Worm (Caenorhabditis elegans) whole organism, late embryonic: ENCODE measurements around the gene F32D8.7.

Source experiments
- C08G9.2 ChIP-seq: sonication (generic microtip); optimal IDR thresholded peaks from 2 replicates; lab custom pipeline; 2016; ENCODE audit warnings: mild to moderate bottlenecking, missing genetic modification characterization, moderate library complexity, missing compliant biosample characterization
- C38D4.7 ChIP-seq: fragments of 200-800 bp; sonication (Bioruptor generic); optimal IDR thresholded peaks from 2 replicates; lab custom pipeline; 2018; ENCODE audit warnings: mild to moderate bottlenecking, missing genetic modification characterization, moderate library complexity, missing compliant biosample characterization
- F13H6.1 ChIP-seq: sonication (generic microtip); optimal IDR thresholded peaks from 2 replicates; lab custom pipeline; 2016; ENCODE audit warnings: missing genetic modification characterization, missing compliant biosample characterization
- K02D7.2 ChIP-seq: sonication (generic microtip); optimal IDR thresholded peaks from 2 replicates; lab custom pipeline; 2017; ENCODE audit warnings: mild to moderate bottlenecking, missing genetic modification characterization, missing compliant biosample characterization
- ahr-1 ChIP-seq: sonication (generic microtip); optimal IDR thresholded peaks from 2 replicates; lab custom pipeline; 2016; ENCODE audit warnings: missing genetic modification characterization, missing compliant biosample characterization
- ceh-18 ChIP-seq: sonication (generic microtip); optimal IDR thresholded peaks from 2 replicates; lab custom pipeline; 2016; ENCODE audit warnings: missing genetic modification characterization, missing compliant biosample characterization
- ceh-2 ChIP-seq: sonication (generic microtip); optimal IDR thresholded peaks from 2 replicates; lab custom pipeline; 2016; ENCODE audit warnings: missing genotype, missing genetic modification characterization, missing compliant biosample characterization
- ceh-22 ChIP-seq: sonication (generic microtip); optimal IDR thresholded peaks from 2 replicates; lab custom pipeline; 2017; ENCODE audit warnings: missing biosample characterization, missing genetic modification characterization
- ceh-24 ChIP-seq: sonication (generic microtip); optimal IDR thresholded peaks from 2 replicates; lab custom pipeline; 2016; ENCODE audit warnings: mild to moderate bottlenecking, missing genetic modification characterization, missing compliant biosample characterization
- ceh-30 ChIP-seq: fragments of 150-350 bp; optimal IDR thresholded peaks from 2 replicates; lab custom pipeline; 2014; ENCODE audit warnings: missing biosample characterization, missing genetic modification characterization
- ceh-34 ChIP-seq: sonication (generic microtip); optimal IDR thresholded peaks from 2 replicates; lab custom pipeline; 2016; ENCODE audit warnings: mild to moderate bottlenecking, missing genetic modification characterization, missing compliant biosample characterization
- ceh-9 ChIP-seq: sonication (generic microtip); optimal IDR thresholded peaks from 2 replicates; lab custom pipeline; 2016; ENCODE audit warnings: mild to moderate bottlenecking, missing genetic modification characterization, inconsistent platforms, missing compliant biosample characterization
- dmd-4 ChIP-seq: sonication (generic microtip); optimal IDR thresholded peaks from 2 replicates; lab custom pipeline; 2016; ENCODE audit warnings: borderline replicate concordance, missing genetic modification characterization, missing compliant biosample characterization
- elt-2 ChIP-seq: sonication (generic microtip); optimal IDR thresholded peaks from 2 replicates; lab custom pipeline; 2016; ENCODE audit warnings: missing genetic modification reagents, missing genetic modification characterization, missing compliant biosample characterization
- elt-4 ChIP-seq: sonication (generic microtip); optimal IDR thresholded peaks from 2 replicates; lab custom pipeline; 2016; ENCODE audit warnings: missing genetic modification characterization, missing compliant biosample characterization
- ets-4 ChIP-seq: sonication (generic microtip); optimal IDR thresholded peaks from 2 replicates; lab custom pipeline; 2016; ENCODE audit warnings: missing genetic modification characterization, missing compliant biosample characterization
- fax-1 ChIP-seq: sonication (generic microtip); optimal IDR thresholded peaks from 2 replicates; lab custom pipeline; 2016; ENCODE audit warnings: missing genotype, missing genetic modification characterization, missing compliant biosample characterization
- fkh-6 ChIP-seq: sonication (generic microtip); optimal IDR thresholded peaks from 2 replicates; lab custom pipeline; 2016; ENCODE audit warnings: missing genetic modification characterization, missing compliant biosample characterization
- gmeb-2 ChIP-seq: sonication (generic microtip); optimal IDR thresholded peaks from 2 replicates; lab custom pipeline; 2016; ENCODE audit warnings: missing genetic modification characterization, inconsistent platforms, missing compliant biosample characterization
- hlh-13 ChIP-seq: fragments of 200-800 bp; sonication (Bioruptor generic); optimal IDR thresholded peaks from 2 replicates; lab custom pipeline; 2018; ENCODE audit warnings: mild to moderate bottlenecking, missing genetic modification characterization, missing compliant biosample characterization
- hlh-15 ChIP-seq: sonication (generic microtip); optimal IDR thresholded peaks from 2 replicates; lab custom pipeline; 2016; ENCODE audit warnings: missing genetic modification characterization, missing compliant biosample characterization
- hlh-30 ChIP-seq: sonication (generic microtip); optimal IDR thresholded peaks from 2 replicates; lab custom pipeline; 2017; ENCODE audit warnings: antibody characterized with exemption, missing genetic modification characterization, missing compliant biosample characterization; ENCODE audit not compliant: insufficient read depth
- lim-6 ChIP-seq: sonication (generic microtip); optimal IDR thresholded peaks from 2 replicates; lab custom pipeline; 2016; ENCODE audit warnings: missing genetic modification characterization, missing compliant biosample characterization
- lin-11 ChIP-seq: fragments of 200-800 bp; sonication (Bioruptor generic); optimal IDR thresholded peaks from 2 replicates; lab custom pipeline; 2018; ENCODE audit warnings: mild to moderate bottlenecking, missing genetic modification characterization, missing compliant biosample characterization
- madf-2 ChIP-seq: sonication (generic microtip); optimal IDR thresholded peaks from 2 replicates; lab custom pipeline; 2017; ENCODE audit warnings: missing genetic modification characterization, missing compliant biosample characterization
- nfya-1 ChIP-seq: sonication (generic microtip); optimal IDR thresholded peaks from 2 replicates; lab custom pipeline; 2017; ENCODE audit warnings: missing genetic modification characterization, mild to moderate bottlenecking, missing compliant biosample characterization, antibody characterized with exemption, moderate library complexity
- nhr-11 ChIP-seq: fragments of 150-350 bp; optimal IDR thresholded peaks from 2 replicates; lab custom pipeline; 2014; ENCODE audit warnings: missing biosample characterization, missing genetic modification characterization
- nhr-232 ChIP-seq: sonication (generic microtip); optimal IDR thresholded peaks from 2 replicates; lab custom pipeline; 2016; ENCODE audit warnings: missing genetic modification characterization, missing compliant biosample characterization
- odd-2 ChIP-seq: sonication (generic microtip); optimal IDR thresholded peaks from 2 replicates; lab custom pipeline; 2017; ENCODE audit warnings: antibody characterized with exemption, mild to moderate bottlenecking, missing genetic modification characterization, missing compliant biosample characterization
- pax-1 ChIP-seq: fragments of 150-350 bp; optimal IDR thresholded peaks from 2 replicates; lab custom pipeline; 2014; ENCODE audit warnings: missing biosample characterization, missing genetic modification characterization
- pha-2 ChIP-seq: sonication (generic microtip); optimal IDR thresholded peaks from 2 replicates; lab custom pipeline; 2017; ENCODE audit warnings: mild to moderate bottlenecking, missing genetic modification characterization, missing compliant biosample characterization
- pha-4 ChIP-seq: fragments of 150-350 bp; optimal IDR thresholded peaks from 2 replicates; lab custom pipeline; 2018; ENCODE audit warnings: missing biosample characterization, missing genetic modification reagents, missing genetic modification characterization
- pqm-1 ChIP-seq: sonication (generic microtip); optimal IDR thresholded peaks from 2 replicates; lab custom pipeline; 2016; ENCODE audit warnings: missing genetic modification characterization, missing compliant biosample characterization
- pros-1 ChIP-seq: fragments of 150-350 bp; optimal IDR thresholded peaks from 2 replicates; lab custom pipeline; 2014; ENCODE audit warnings: missing biosample characterization, missing genetic modification reagents, missing genetic modification characterization
- ref-2 ChIP-seq: sonication (generic microtip); optimal IDR thresholded peaks from 2 replicates; lab custom pipeline; 2016; ENCODE audit warnings: missing genetic modification characterization, missing compliant biosample characterization
- sdc-2 ChIP-seq: sonication (generic microtip); optimal IDR thresholded peaks from 2 replicates; lab custom pipeline; 2016; ENCODE audit warnings: missing genotype, missing genetic modification characterization, missing compliant biosample characterization
- syd-9 ChIP-seq: sonication (generic microtip); optimal IDR thresholded peaks from 2 replicates; lab custom pipeline; 2016; ENCODE audit warnings: mild to moderate bottlenecking, missing genetic modification characterization, moderate library complexity, missing compliant biosample characterization
- tbx-2 ChIP-seq: sonication (generic microtip); optimal IDR thresholded peaks from 2 replicates; lab custom pipeline; 2016; ENCODE audit warnings: missing genetic modification characterization, missing compliant biosample characterization
- ttx-3 ChIP-seq: sonication (generic microtip); optimal IDR thresholded peaks from 2 replicates; lab custom pipeline; 2016; ENCODE audit warnings: missing genetic modification reagents, missing genetic modification characterization, missing compliant biosample characterization
- unc-42 ChIP-seq: sonication (generic microtip); optimal IDR thresholded peaks from 2 replicates; lab custom pipeline; 2016; ENCODE audit warnings: missing genotype, missing genetic modification characterization, missing compliant biosample characterization
- unc-55 ChIP-seq: sonication (generic microtip); optimal IDR thresholded peaks from 2 replicates; lab custom pipeline; 2017; ENCODE audit warnings: missing biosample characterization, missing genetic modification reagents, missing genetic modification characterization
- unc-86 ChIP-seq: sonication (generic microtip); optimal IDR thresholded peaks from 2 replicates; lab custom pipeline; 2016; ENCODE audit warnings: missing genetic modification characterization, missing compliant biosample characterization

F32D8.7 gene

DNA sequence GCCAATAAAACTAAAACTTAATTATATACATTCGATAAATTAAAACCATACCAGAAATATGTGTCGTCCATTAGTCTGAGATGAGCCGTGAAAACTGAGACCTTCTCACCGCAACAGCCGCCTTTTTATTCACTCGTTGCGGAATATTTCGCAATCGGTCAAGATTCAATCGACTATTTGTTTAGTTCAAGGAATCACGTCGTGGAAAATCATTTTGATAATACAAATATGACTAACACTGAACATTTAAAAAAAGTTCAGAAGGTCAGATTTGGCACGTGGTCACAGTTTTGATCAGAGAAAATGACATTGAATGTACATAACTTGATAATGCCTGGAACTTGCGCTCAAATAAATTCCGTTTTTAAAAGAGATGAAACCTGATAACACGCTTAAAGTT, 40.5 kb downstream of the F32D8.7 start, which contains the start of gene F17C11.11:
F17C11.11 (minus strand) TSS at position 79 of the 400 bp plus-strand sequence.
- TF ChIP-seq ceh-24 (no peak), ahr-1 (no peak), pha-2 (tag; lab: Kevin White, UChicago) (no peak), sdc-2 (no peak), hlh-30 (no peak), fkh-6 (tag; lab: Kevin White, UChicago) (no peak), elt-4 (tag; lab: Kevin White, UChicago) (no peak), ttx-3 (tag; lab: Kevin White, UChicago) (no peak), pqm-1 (tag; lab: Kevin White, UChicago) (no peak), unc-86 (tag; lab: Kevin White, UChicago) (no peak), gmeb-2 (no peak), ceh-30 (tag; lab: Kevin White, UChicago) (no peak), ceh-34 (tag; lab: Kevin White, UChicago) (no peak), hlh-15 (tag; lab: Kevin White, UChicago) (no peak), unc-42 (no peak), dmd-4 (tag; lab: Kevin White, UChicago) (no peak), syd-9 (no peak), ets-4 (tag; lab: Kevin White, UChicago) (no peak)

DNA sequence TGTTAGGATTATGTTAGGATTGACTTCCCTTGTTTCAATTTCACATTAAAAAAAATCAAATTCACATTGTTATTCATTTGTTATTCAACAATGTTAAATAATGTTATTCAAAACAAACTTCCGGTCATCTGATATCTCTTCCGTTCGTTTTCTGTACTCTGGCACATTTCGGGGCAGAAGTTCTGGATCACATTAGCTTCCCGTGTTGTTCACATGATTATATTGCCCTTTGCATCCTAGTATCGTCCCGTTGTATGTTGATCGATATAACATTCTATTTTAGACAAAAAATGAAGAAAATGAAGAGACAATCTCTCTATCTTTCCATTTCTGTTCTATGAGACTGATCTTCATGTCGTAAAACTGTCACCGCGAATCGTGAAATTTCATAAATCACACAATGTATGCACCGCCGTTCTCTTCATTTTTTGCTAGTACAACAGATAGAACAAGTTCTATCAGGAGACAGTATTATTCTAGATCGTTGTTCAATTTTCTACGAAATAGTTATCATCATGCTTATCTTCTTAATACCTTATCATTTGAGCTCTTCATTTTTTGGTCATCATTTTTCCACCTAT, 41.8 kb downstream of the F32D8.7 start:
- no peak for TF ChIP-seq tbx-2 (tag; lab: Kevin White, UChicago)
- no peak for TF ChIP-seq madf-2
- no peak for TF ChIP-seq C38D4.7 (GFP tag; lab: Kevin White, UChicago)
- TF ChIP-seq hlh-13 (GFP tag; lab: Kevin White, UChicago): no peak
- TF ChIP-seq ceh-9: no peak

ce11 chrV:10940571-10940991, 42.3 kb downstream of the F32D8.7 start:
- TF ChIP-seq madf-2: no peak
- no peak for TF ChIP-seq ceh-2 (tag; lab: Kevin White, UChicago)
- peak; percentile 71 for TF ChIP-seq elt-2 (tag; lab: Kevin White, UChicago)
- no peak for TF ChIP-seq ceh-24
- TF ChIP-seq dmd-4 (tag; lab: Kevin White, UChicago): no peak
- TF ChIP-seq C38D4.7 (GFP tag; lab: Kevin White, UChicago): no peak
- TF ChIP-seq pha-4 (tag; lab: Kevin White, UChicago): no peak
- no peak for TF ChIP-seq ceh-22 (tag; lab: Kevin White, UChicago)
- no peak for TF ChIP-seq hlh-30
- TF ChIP-seq ceh-18: no peak
- peak; percentile 49 for TF ChIP-seq pqm-1 (tag; lab: Kevin White, UChicago)
- TF ChIP-seq nfya-1: peak; percentile 68
- no peak for TF ChIP-seq odd-2 (tag; lab: Kevin White, UChicago)
- no peak for TF ChIP-seq F13H6.1 (tag; lab: Kevin White, UChicago)
- TF ChIP-seq unc-55 (GFP tag; lab: Kevin White, UChicago): peak; percentile 29
- no peak for TF ChIP-seq ceh-9
- TF ChIP-seq pros-1 (tag; lab: Kevin White, UChicago): no peak
- TF ChIP-seq C08G9.2: no peak
- TF ChIP-seq lin-11 (tag; lab: Kevin White, UChicago): no peak
- TF ChIP-seq nhr-232: no peak
- no peak for TF ChIP-seq lim-6 (tag; lab: Kevin White, UChicago)
- TF ChIP-seq unc-42: peak; percentile 24
- TF ChIP-seq fax-1 (tag; lab: Kevin White, UChicago): no peak
- TF ChIP-seq pax-1 (tag; lab: Kevin White, UChicago): no peak
- TF ChIP-seq ref-2 (tag; lab: Kevin White, UChicago): peak; percentile 37
- TF ChIP-seq ets-4 (tag; lab: Kevin White, UChicago): no peak
- TF ChIP-seq elt-4 (tag; lab: Kevin White, UChicago): no peak
- no peak for TF ChIP-seq sdc-2
- no peak for TF ChIP-seq K02D7.2 (tag; lab: Kevin White, UChicago)
- TF ChIP-seq tbx-2 (tag; lab: Kevin White, UChicago): no peak
- no peak for TF ChIP-seq nhr-11
